Worm (Caenorhabditis elegans) whole organism, midembryonic: ENCODE measurements around the gene R07G3.7.

ENCODE experiments used
- flt-1 ChIP-seq: fragments of 200-800 bp; sonication (Bioruptor generic); IDR thresholded peaks from 2 replicates; pipeline ENCODE4 v1.3.6; 2022; ENCODE audit warnings: missing genetic modification characterization, missing compliant biosample characterization
- med-1 ChIP-seq: sonication (generic microtip); optimal IDR thresholded peaks from 2 replicates; lab custom pipeline; 2017; ENCODE audit warnings: missing genetic modification characterization, mild to moderate bottlenecking, missing compliant biosample characterization, antibody characterized with exemption, missing genetic modification reagents; ENCODE audit not compliant: insufficient read depth
- ref-1 ChIP-seq: fragments of 200-800 bp; sonication (Bioruptor generic); conservative IDR thresholded peaks from 2 replicates; pipeline ENCODE4 v1.3.6; 2022; ENCODE audit warnings: missing genetic modification reagents, missing genetic modification characterization, missing compliant biosample characterization
- tab-1 ChIP-seq: fragments of 200-800 bp; sonication (Bioruptor generic); IDR thresholded peaks from 2 replicates; pipeline ENCODE4 v1.3.6; 2022; ENCODE audit warnings: missing genetic modification characterization, missing compliant biosample characterization
- ztf-29 ChIP-seq: fragments of 200-800 bp; sonication (Bioruptor generic); IDR thresholded peaks from 2 replicates; pipeline ENCODE4 v1.3.6; 2022; ENCODE audit warnings: missing genetic modification reagents, missing genetic modification characterization, missing compliant biosample characterization

- no peak for TF ChIP-seq ztf-29 (GFP tag; lab: Robert Waterston, UW)
- no peak for TF ChIP-seq med-1 (GFP tag; lab: Kevin White, UChicago)
- TF ChIP-seq ref-1, result no peak
- no peak for TF ChIP-seq flt-1 (GFP tag; lab: Robert Waterston, UW)
- no peak for TF ChIP-seq tab-1 (GFP tag; lab: Robert Waterston, UW)
Observed at ce11 chrII:7639036-7639435, 25.5 kb upstream of the R07G3.7 start.
